Worm (Caenorhabditis elegans): ENCODE results near the gene asd-1.

The asd-1 gene

DNA sequence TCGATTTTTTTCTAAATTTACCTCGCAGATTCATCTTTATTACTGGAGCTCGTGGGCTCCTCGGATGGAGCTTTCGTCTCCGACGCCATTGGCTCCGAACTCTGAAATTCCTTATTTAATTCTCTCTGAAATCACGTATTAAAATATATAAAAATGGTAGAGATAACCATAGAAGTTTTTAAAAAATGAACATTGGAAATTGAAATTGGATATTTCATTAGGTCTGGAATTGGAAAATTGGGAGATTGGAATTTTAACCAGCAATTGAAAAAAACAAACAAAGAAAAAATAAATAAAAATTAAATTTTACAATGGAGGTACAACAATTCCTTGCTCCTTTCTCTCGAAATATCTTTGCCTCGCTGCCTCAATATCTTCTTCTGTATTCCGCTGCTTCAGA lies 30.3 kb upstream of the asd-1 start, which contains the start of gene rnf-5:
TSS of gene rnf-5 (minus strand) at position 101 of the 400 bp plus-strand sequence.
- TF ChIP-seq klf-2 (GFP tag; conservative IDR thresholded peaks at IDR 0.05), result no peak
- no peak for TF ChIP-seq ztf-29 (GFP tag; IDR thresholded peaks at IDR 0.05)
- TF ChIP-seq T22C8.4 (GFP tag; IDR thresholded peaks at IDR 0.05), result no peak
- no peak for TF ChIP-seq ref-1 (GFP tag; conservative IDR thresholded peaks at IDR 0.05)
- no peak for TF ChIP-seq tab-1 (GFP tag; IDR thresholded peaks at IDR 0.05)
- no peak for TF ChIP-seq med-1 (GFP tag; optimal IDR thresholded peaks at IDR 0.05; ENCODE audit: insufficient read depth)
- no peak for TF ChIP-seq flt-1 (GFP tag; IDR thresholded peaks at IDR 0.05)
- no peak for TF ChIP-seq ztf-23 (GFP tag; IDR thresholded peaks at IDR 0.05)
- no peak for TF ChIP-seq cog-1 (tag; optimal IDR thresholded peaks at IDR 0.05)

DNA sequence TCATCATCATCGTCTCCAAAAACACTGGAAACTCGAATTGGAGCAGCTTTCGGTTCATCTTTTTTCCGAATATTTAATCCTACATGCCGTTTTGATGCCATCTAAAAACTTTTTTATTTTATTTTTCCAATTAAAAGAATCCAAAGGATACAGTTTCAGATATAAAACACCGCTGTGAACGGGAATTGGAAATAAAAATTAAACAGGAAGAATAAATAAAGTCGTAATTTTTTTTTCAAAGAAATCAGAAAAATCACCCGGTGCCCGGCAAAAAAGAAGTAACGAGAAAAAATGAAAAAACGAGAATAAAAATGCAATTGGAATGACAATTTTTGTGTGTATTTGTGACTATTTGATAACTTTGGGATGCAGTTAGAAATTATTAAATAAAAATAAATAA lies 28.4 kb upstream of the asd-1 start, which contains the start of gene ccdc-55:
TSS of gene ccdc-55 (minus strand) at position 101 of the 400 bp plus-strand sequence.
- TF ChIP-seq med-1 (GFP tag; optimal IDR thresholded peaks at IDR 0.05; ENCODE audit: insufficient read depth) (no peak), cog-1 (tag; optimal IDR thresholded peaks at IDR 0.05) (no peak), T22C8.4 (GFP tag; IDR thresholded peaks at IDR 0.05) (no peak), flt-1 (GFP tag; IDR thresholded peaks at IDR 0.05) (no peak), klf-2 (GFP tag; conservative IDR thresholded peaks at IDR 0.05) (no peak), ztf-23 (GFP tag; IDR thresholded peaks at IDR 0.05) (no peak), ref-1 (GFP tag; conservative IDR thresholded peaks at IDR 0.05) (no peak), tab-1 (GFP tag; IDR thresholded peaks at IDR 0.05) (no peak), ztf-29 (GFP tag; IDR thresholded peaks at IDR 0.05) (no peak)

DNA sequence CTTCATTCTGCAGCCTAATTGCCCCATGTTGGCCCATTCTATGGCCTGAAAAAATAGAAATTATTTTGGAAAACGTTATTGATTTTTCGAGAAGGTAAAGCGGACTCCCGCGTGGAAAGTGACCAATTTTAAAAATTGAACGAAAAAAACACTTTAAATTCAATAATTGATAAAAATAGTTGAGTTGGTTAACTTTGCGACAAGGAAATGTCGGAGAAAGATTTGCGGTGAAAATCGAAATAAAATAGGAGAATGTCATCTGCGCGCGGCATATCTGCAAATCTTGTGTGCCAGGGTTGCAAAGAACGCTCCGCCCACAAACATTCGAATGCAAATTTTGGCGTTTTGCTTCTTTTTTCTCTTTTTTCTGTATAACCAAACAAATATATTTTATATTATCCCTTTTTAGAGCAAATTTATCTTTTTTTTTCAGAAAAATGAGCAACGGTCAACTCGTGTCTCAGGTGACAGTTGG lies 26.1 kb upstream of the asd-1 start, which contains the start of the genes rnf-121 and C16C10.4:
TSS of gene rnf-121 (minus strand) at position 51 of the 475 bp plus-strand sequence.
TSS of gene C16C10.4 (plus strand) at position 434 of the 475 bp plus-strand sequence.
- TF ChIP-seq klf-2 (GFP tag; conservative IDR thresholded peaks at IDR 0.05) (peak; percentile 93), T22C8.4 (GFP tag; IDR thresholded peaks at IDR 0.05) (peak; percentile 65), ztf-23 (GFP tag; IDR thresholded peaks at IDR 0.05) (peak; percentile 91), med-1 (GFP tag; optimal IDR thresholded peaks at IDR 0.05; ENCODE audit: insufficient read depth) (peak; percentile 98), cog-1 (tag; optimal IDR thresholded peaks at IDR 0.05) (peak; percentile 63), flt-1 (GFP tag; IDR thresholded peaks at IDR 0.05) (peak; percentile 95), ztf-29 (GFP tag; IDR thresholded peaks at IDR 0.05) (peak; percentile 86), ref-1 (GFP tag; conservative IDR thresholded peaks at IDR 0.05) (peak; percentile 69), tab-1 (GFP tag; IDR thresholded peaks at IDR 0.05) (peak; percentile 91)

- TF ChIP-seq flt-1 (GFP tag; IDR thresholded peaks at IDR 0.05), result no peak
- TF ChIP-seq med-1 (GFP tag; optimal IDR thresholded peaks at IDR 0.05; ENCODE audit: insufficient read depth), result no peak
- no peak for TF ChIP-seq ztf-29 (GFP tag; IDR thresholded peaks at IDR 0.05)
- TF ChIP-seq ref-1 (GFP tag; conservative IDR thresholded peaks at IDR 0.05), result no peak
- TF ChIP-seq ztf-23 (GFP tag; IDR thresholded peaks at IDR 0.05), result no peak
- TF ChIP-seq T22C8.4 (GFP tag; IDR thresholded peaks at IDR 0.05), result no peak
- no peak for TF ChIP-seq cog-1 (tag; optimal IDR thresholded peaks at IDR 0.05)
Measured at ce11 chrIII:4172210-4172609, 24.9 kb upstream of the asd-1 start.

DNA sequence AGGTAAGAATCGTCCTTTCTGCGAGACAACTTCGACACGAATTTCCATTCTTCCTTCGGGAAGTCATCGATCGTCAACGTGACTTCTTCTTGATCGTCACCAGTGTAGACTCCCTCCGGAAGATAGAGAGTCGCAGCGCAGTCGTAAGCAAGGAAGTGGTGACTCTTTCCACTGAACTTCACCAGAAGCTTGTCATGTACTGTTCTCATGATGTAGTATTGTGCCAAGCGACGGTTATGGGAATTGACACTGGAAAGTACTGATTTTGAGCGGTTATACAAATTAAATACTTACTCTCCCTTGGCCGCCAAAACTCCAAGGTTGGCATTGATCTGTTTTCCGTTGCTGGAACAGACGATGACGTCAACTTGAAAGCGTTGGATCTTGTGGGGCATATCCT lies 21.6 kb upstream of the asd-1 start:
- TF ChIP-seq flt-1 (GFP tag; IDR thresholded peaks at IDR 0.05) (no peak), klf-2 (GFP tag; conservative IDR thresholded peaks at IDR 0.05) (no peak), cog-1 (tag; optimal IDR thresholded peaks at IDR 0.05) (no peak), ref-1 (GFP tag; conservative IDR thresholded peaks at IDR 0.05) (no peak), ztf-23 (GFP tag; IDR thresholded peaks at IDR 0.05) (no peak), T22C8.4 (GFP tag; IDR thresholded peaks at IDR 0.05) (no peak), med-1 (GFP tag; optimal IDR thresholded peaks at IDR 0.05; ENCODE audit: insufficient read depth) (no peak), tab-1 (GFP tag; IDR thresholded peaks at IDR 0.05) (no peak), ztf-29 (GFP tag; IDR thresholded peaks at IDR 0.05) (no peak)

DNA sequence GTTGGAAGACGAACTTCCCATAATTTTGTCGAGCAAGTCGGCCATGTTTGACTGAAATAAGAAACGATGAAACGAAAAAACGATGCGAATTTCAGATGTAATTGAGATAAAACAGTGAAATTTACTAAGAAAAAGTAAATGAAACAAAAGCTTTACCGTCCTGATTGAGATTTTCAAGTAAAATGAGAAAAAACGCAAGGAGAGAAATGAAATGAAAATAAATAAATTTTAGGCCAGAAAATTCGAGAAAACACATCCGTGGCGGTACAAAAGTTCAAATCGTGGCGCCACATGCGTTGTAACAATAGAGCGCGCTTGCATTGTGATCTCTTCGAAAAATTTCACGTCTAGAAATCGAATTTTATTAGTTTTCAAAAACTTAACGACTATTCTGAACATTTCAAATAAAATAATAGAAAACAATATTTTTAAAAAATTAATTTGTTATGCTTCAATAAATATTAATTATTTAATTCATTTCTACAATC lies 20.9 kb upstream of the asd-1 start, which contains the start of the genes hrde-1 and C16C10.13:
TSS of gene hrde-1 (minus strand) at position 51 of the 488 bp plus-strand sequence.
TSS of gene C16C10.13 (plus strand) at position 332 of the 488 bp plus-strand sequence.
- TF ChIP-seq tab-1 (GFP tag; IDR thresholded peaks at IDR 0.05) (no peak), ztf-29 (GFP tag; IDR thresholded peaks at IDR 0.05) (no peak), med-1 (GFP tag; optimal IDR thresholded peaks at IDR 0.05; ENCODE audit: insufficient read depth) (no peak), ztf-23 (GFP tag; IDR thresholded peaks at IDR 0.05) (no peak), klf-2 (GFP tag; conservative IDR thresholded peaks at IDR 0.05) (no peak), T22C8.4 (GFP tag; IDR thresholded peaks at IDR 0.05) (no peak), ref-1 (GFP tag; conservative IDR thresholded peaks at IDR 0.05) (no peak), flt-1 (GFP tag; IDR thresholded peaks at IDR 0.05) (no peak), cog-1 (tag; optimal IDR thresholded peaks at IDR 0.05) (no peak)

- TF ChIP-seq klf-2 (GFP tag; conservative IDR thresholded peaks at IDR 0.05) (no peak), T22C8.4 (GFP tag; IDR thresholded peaks at IDR 0.05) (no peak), cog-1 (tag; optimal IDR thresholded peaks at IDR 0.05) (no peak), ztf-29 (GFP tag; IDR thresholded peaks at IDR 0.05) (no peak), ztf-23 (GFP tag; IDR thresholded peaks at IDR 0.05) (no peak), med-1 (GFP tag; optimal IDR thresholded peaks at IDR 0.05; ENCODE audit: insufficient read depth) (no peak), ref-1 (GFP tag; conservative IDR thresholded peaks at IDR 0.05) (no peak), tab-1 (GFP tag; IDR thresholded peaks at IDR 0.05) (no peak), flt-1 (GFP tag; IDR thresholded peaks at IDR 0.05) (no peak)
Measured at ce11 chrIII:4178564-4178963, 18.5 kb upstream of the asd-1 start, which contains the start of gene C16C10.2. TSS of gene C16C10.2 (minus strand) at chrIII:4178664.

- no peak for TF ChIP-seq flt-1 (GFP tag; IDR thresholded peaks at IDR 0.05)
Measured at ce11 chrIII:4181338-4181737, 15.7 kb upstream of the asd-1 start, which contains the start of gene C16C10.1. TSS of gene C16C10.1 (minus strand) at chrIII:4181438.

ce11 chrIII:4186751-4187309 lies 10.3 kb upstream of the asd-1 start, which contains the start of gene lars-1:
TSS of gene lars-1 (minus strand) at chrIII:4186801.
- TF ChIP-seq T22C8.4 (GFP tag; IDR thresholded peaks at IDR 0.05), result 0 out of 2 replicates have a peak, but pooled peaks have one; percentile 19
- TF ChIP-seq klf-2 (GFP tag; conservative IDR thresholded peaks at IDR 0.05), result no peak
